Worm (Caenorhabditis elegans) whole organism, L2 larva: ENCODE results near the gene B0281.6.

ENCODE experiments used
- C34F6.9 ChIP-seq: fragments of 150-350 bp; optimal IDR thresholded peaks from 2 replicates; lab custom pipeline; 2014; ENCODE audit warnings: missing biosample characterization, missing genetic modification characterization
- R02D3.7 ChIP-seq: fragments of 150-350 bp; optimal IDR thresholded peaks from 2 replicates; lab custom pipeline; 2014; ENCODE audit warnings: missing biosample characterization, missing genetic modification characterization
- ama-1 ChIP-seq: fragments of 150-350 bp; optimal IDR thresholded peaks from 2 replicates; lab custom pipeline; 2018; ENCODE audit warnings: inconsistent platforms
- ceh-16 ChIP-seq: fragments of 150-350 bp; optimal IDR thresholded peaks from 2 replicates; lab custom pipeline; 2014; ENCODE audit warnings: missing biosample characterization, missing genetic modification characterization
- ceh-82 ChIP-seq: fragments of 150-350 bp; optimal IDR thresholded peaks from 2 replicates; lab custom pipeline; 2014; ENCODE audit warnings: missing biosample characterization, missing genetic modification characterization
- elt-1 ChIP-seq: fragments of 150-350 bp; optimal IDR thresholded peaks from 2 replicates; lab custom pipeline; 2014; ENCODE audit warnings: missing biosample characterization, missing genetic modification characterization
- gmeb-1 ChIP-seq: fragments of 150-350 bp; optimal IDR thresholded peaks from 2 replicates; lab custom pipeline; 2014; ENCODE audit warnings: missing biosample characterization, missing genetic modification characterization
- nhr-11 ChIP-seq: fragments of 150-350 bp; optimal IDR thresholded peaks from 2 replicates; lab custom pipeline; 2014; ENCODE audit warnings: missing biosample characterization, missing genetic modification characterization
- nhr-12 ChIP-seq: fragments of 150-350 bp; optimal IDR thresholded peaks from 2 replicates; lab custom pipeline; 2014; ENCODE audit warnings: missing biosample characterization, missing genetic modification characterization
- nhr-21 ChIP-seq: fragments of 150-350 bp; optimal IDR thresholded peaks from 2 replicates; lab custom pipeline; 2014; ENCODE audit warnings: missing biosample characterization, missing genetic modification characterization
- nhr-23 ChIP-seq: fragments of 150-350 bp; optimal IDR thresholded peaks from 2 replicates; lab custom pipeline; 2014; ENCODE audit warnings: missing biosample characterization, missing genetic modification reagents, missing genetic modification characterization
- sem-4 ChIP-seq: fragments of 150-350 bp; optimal IDR thresholded peaks from 2 replicates; lab custom pipeline; 2014; ENCODE audit warnings: missing biosample characterization, missing genetic modification reagents, missing genetic modification characterization
- sma-9 ChIP-seq, 2 experiments: fragments of 150-350 bp in 1 of 2; sonication (generic microtip) in 1 of 2; optimal IDR thresholded peaks; 2 replicates each; lab custom pipeline; 2014 to 2016; ENCODE audit warnings: missing genetic modification characterization in 2 of 2, mild to moderate bottlenecking in 1 of 2, missing biosample characterization in 1 of 2, missing compliant biosample characterization in 1 of 2, missing genetic modification reagents in 1 of 2, moderate library complexity in 1 of 2
- zag-1 ChIP-seq: fragments of 150-350 bp; optimal IDR thresholded peaks from 2 replicates; lab custom pipeline; 2014; ENCODE audit warnings: missing biosample characterization, missing genetic modification characterization

ce11 chrII:2312747-2313146 lies 10.5 kb upstream of the B0281.6 start, which contains the start of the genes trim-21 and B0281.1:
- TF ChIP-seq nhr-21 (tag; lab: Kevin White, UChicago) (no peak), elt-1 (tag; lab: Kevin White, UChicago) (no peak), ceh-16 (tag; lab: Kevin White, UChicago) (no peak), ceh-82 (no peak), ama-1 (lab: Kevin White, UChicago) (no peak), nhr-12 (no peak), C34F6.9 (tag; lab: Kevin White, UChicago) (no peak), sem-4 (tag; lab: Kevin White, UChicago) (no peak), sma-9 (GFP tag; optimal IDR thresholded peaks at IDR 0.05; lab: Kevin White, UChicago) (no peak), sma-9 (tag; optimal IDR thresholded peaks at IDR 0.05; lab: Kevin White, UChicago) (no peak), gmeb-1 (tag; lab: Kevin White, UChicago) (no peak), nhr-11 (tag; lab: Kevin White, UChicago) (no peak), nhr-23 (no peak), zag-1 (tag; lab: Kevin White, UChicago) (no peak), R02D3.7 (no peak)
